Fruit fly (Drosophila melanogaster) whole organism, embryonic: ENCODE data around the gene CG33269.

Experiments used
- Atf-2 ChIP-seq: fragments of 200-800 bp; sonication (Bioruptor generic); optimal IDR thresholded peaks from 2 replicates; lab custom pipeline; 2016; ENCODE audit warnings: missing biosample characterization, missing genetic modification characterization
- B-H1 ChIP-seq: fragments of 200-800 bp; sonication (Bioruptor generic); IDR thresholded peaks from 3 replicates; pipeline ENCODE4 v1.3.6; 2022; ENCODE audit warnings: missing biosample characterization, missing genetic modification characterization
- CG10366 ChIP-seq: fragments of 200-800 bp; sonication (Bioruptor generic); IDR thresholded peaks from 2 replicates; pipeline ENCODE4 v1.3.6; 2022; ENCODE audit warnings: missing biosample characterization, missing genetic modification characterization
- CG11695 ChIP-seq: fragments of 200-800 bp; sonication (Bioruptor generic); IDR thresholded peaks from 3 replicates; pipeline ENCODE4 v1.3.6; 2022; ENCODE audit warnings: missing biosample characterization, missing genetic modification characterization
- CG11696 ChIP-seq: fragments of 200-800 bp; sonication (Bioruptor generic); IDR thresholded peaks from 2 replicates; pipeline ENCODE4 v1.3.6; 2022; ENCODE audit warnings: missing biosample characterization, missing genetic modification characterization
- CG15011 ChIP-seq: fragments of 200-800 bp; sonication (Bioruptor generic); optimal IDR thresholded peaks from 3 replicates; lab custom pipeline; 2018; ENCODE audit warnings: missing biosample characterization, mild to moderate bottlenecking, missing genetic modification characterization
- CG15269 ChIP-seq: fragments of 200-800 bp; sonication (Bioruptor generic); optimal IDR thresholded peaks from 2 replicates; lab custom pipeline; 2018; ENCODE audit warnings: missing biosample characterization, mild to moderate bottlenecking, missing genetic modification characterization, moderate library complexity
- CG17802 ChIP-seq: fragments of 200-800 bp; sonication (Bioruptor generic); optimal IDR thresholded peaks from 2 replicates; lab custom pipeline; 2018; ENCODE audit warnings: missing biosample characterization, mild to moderate bottlenecking, missing genetic modification characterization, moderate library complexity
- CG3065 ChIP-seq: fragments of 200-800 bp; sonication (Bioruptor generic); optimal IDR thresholded peaks from 2 replicates; lab custom pipeline; 2016; ENCODE audit warnings: missing biosample characterization, missing genetic modification characterization
- CG3847 ChIP-seq: fragments of 200-800 bp; sonication (Bioruptor generic); IDR thresholded peaks from 2 replicates; pipeline ENCODE4 v1.3.6; 2022; ENCODE audit warnings: missing biosample characterization, missing genetic modification characterization
- CG6689 ChIP-seq: fragments of 200-800 bp; sonication (Bioruptor generic); IDR thresholded peaks from 2 replicates; pipeline ENCODE4 v1.3.6; 2022; ENCODE audit warnings: missing biosample characterization, missing genetic modification characterization
- Dbx ChIP-seq: fragments of 200-800 bp; sonication (Bioruptor generic); IDR thresholded peaks from 3 replicates; pipeline ENCODE4 v1.3.6; 2022; ENCODE audit warnings: missing biosample characterization, missing genetic modification characterization
- H15 ChIP-seq: fragments of 200-800 bp; sonication (Bioruptor generic); IDR thresholded peaks from 3 replicates; pipeline ENCODE4 v1.3.6; 2022; ENCODE audit warnings: missing biosample characterization, missing genetic modification characterization
- MESR4 ChIP-seq: fragments of 200-800 bp; sonication (Bioruptor generic); optimal IDR thresholded peaks from 2 replicates; lab custom pipeline; 2018; ENCODE audit warnings: missing biosample characterization, mild to moderate bottlenecking, missing genetic modification characterization, moderate library complexity
- Myb ChIP-seq: fragments of 200-800 bp; sonication (Bioruptor generic); optimal IDR thresholded peaks from 2 replicates; lab custom pipeline; 2016; ENCODE audit warnings: missing biosample characterization, missing genetic modification characterization
- Nf-YC ChIP-seq: fragments of 200-800 bp; optimal IDR thresholded peaks from 3 replicates; lab custom pipeline; 2019; ENCODE audit warnings: missing biosample characterization, mild to moderate bottlenecking, missing genetic modification characterization, moderate library complexity
- Oli ChIP-seq: fragments of 200-800 bp; sonication (Bioruptor generic); optimal IDR thresholded peaks from 2 replicates; lab custom pipeline; 2018; ENCODE audit warnings: missing biosample characterization, mild to moderate bottlenecking, missing genetic modification characterization, moderate library complexity
- TFAM ChIP-seq: fragments of 200-800 bp; sonication (Bioruptor generic); optimal IDR thresholded peaks from 2 replicates; lab custom pipeline; 2017; ENCODE audit warnings: missing biosample characterization, missing genetic modification characterization, inconsistent platforms
- Trl ChIP-seq, 3 experiments: fragments of >200 bp in 2 of 3; fragments of 200-800 bp in 1 of 3; sonication (Bioruptor generic) in 1 of 3; optimal IDR thresholded peaks; 2 replicates in 1 of 3; 3 replicates in 2 of 3; lab custom pipeline; 2016 to 2017; ENCODE audit warnings: missing biosample characterization in 1 of 3, missing genetic modification characterization in 1 of 3
- Xrp1 ChIP-seq: fragments of 200-800 bp; sonication (Bioruptor generic); IDR thresholded peaks from 2 replicates; pipeline ENCODE4 v1.3.6; 2022; ENCODE audit warnings: missing biosample characterization, missing genetic modification characterization
- al ChIP-seq: fragments of 200-800 bp; sonication (Bioruptor generic); IDR thresholded peaks from 2 replicates; pipeline ENCODE4 v1.3.6; 2022; ENCODE audit warnings: missing biosample characterization, missing genetic modification characterization
- btn ChIP-seq: fragments of 200-800 bp; sonication (Bioruptor generic); optimal IDR thresholded peaks from 2 replicates; lab custom pipeline; 2016; ENCODE audit warnings: missing biosample characterization, missing genetic modification characterization
- ci ChIP-seq: fragments of 200-800 bp; sonication (Bioruptor generic); IDR thresholded peaks from 3 replicates; pipeline ENCODE4 v1.3.6; 2022; ENCODE audit warnings: missing biosample characterization, missing genetic modification characterization
- dimm ChIP-seq: fragments of 200-800 bp; sonication (Bioruptor generic); IDR thresholded peaks from 2 replicates; pipeline ENCODE4 v1.3.6; 2022; ENCODE audit warnings: missing biosample characterization, missing genetic modification characterization
- disco-r ChIP-seq: fragments of 200-800 bp; sonication (Bioruptor generic); optimal IDR thresholded peaks from 2 replicates; lab custom pipeline; 2016; ENCODE audit warnings: missing biosample characterization, missing genetic modification characterization
- fd102C ChIP-seq: fragments of 200-800 bp; sonication (Bioruptor generic); optimal IDR thresholded peaks from 2 replicates; lab custom pipeline; 2018; ENCODE audit warnings: missing biosample characterization, mild to moderate bottlenecking, missing genetic modification characterization, moderate library complexity
- ftz-f1 ChIP-seq: fragments of 200-800 bp; sonication (Bioruptor generic); optimal IDR thresholded peaks from 2 replicates; lab custom pipeline; 2016; ENCODE audit warnings: missing biosample characterization, missing genetic modification characterization
- gcm ChIP-seq: fragments of 200-800 bp; sonication (Bioruptor generic); optimal IDR thresholded peaks from 2 replicates; lab custom pipeline; 2019; ENCODE audit warnings: missing biosample characterization, mild to moderate bottlenecking, missing genetic modification characterization, moderate library complexity
- grau ChIP-seq: fragments of 200-800 bp; optimal IDR thresholded peaks from 3 replicates; lab custom pipeline; 2019; ENCODE audit warnings: missing biosample characterization, mild to moderate bottlenecking, missing genetic modification characterization, moderate library complexity
- gsb-n ChIP-seq: fragments of 200-800 bp; sonication (Bioruptor generic); optimal IDR thresholded peaks from 3 replicates; lab custom pipeline; 2018; ENCODE audit warnings: missing biosample characterization, mild to moderate bottlenecking, missing genetic modification characterization
- hb ChIP-seq: fragments of 200-800 bp; sonication (Bioruptor generic); IDR thresholded peaks from 3 replicates; pipeline ENCODE4 v1.3.6; 2022; ENCODE audit warnings: missing biosample characterization, missing genetic modification characterization; ENCODE audit not compliant: partially characterized antibody
- hkb ChIP-seq, 2 experiments: fragments of 200-800 bp in 1 of 2; fragments of >200 bp in 1 of 2; sonication (Bioruptor generic) in 1 of 2; IDR thresholded peaks in 1 of 2; optimal IDR thresholded peaks in 1 of 2; 2 replicates each; pipeline versions ENCODE4 v1.3.6 to Lab custom; 2017 to 2022; ENCODE audit warnings: missing biosample characterization in 1 of 2, missing genetic modification characterization in 1 of 2
- klu ChIP-seq: fragments of 200-800 bp; sonication (Bioruptor generic); IDR thresholded peaks from 2 replicates; pipeline ENCODE4 v1.3.6; 2022; ENCODE audit warnings: missing biosample characterization, missing genetic modification characterization
- lab ChIP-seq: fragments of 200-800 bp; sonication (Bioruptor generic); optimal IDR thresholded peaks from 3 replicates; lab custom pipeline; 2017; ENCODE audit warnings: missing biosample characterization, missing genetic modification characterization, mild to moderate bottlenecking, moderate library complexity, missing genetic modification reagents
- luna ChIP-seq: fragments of 200-800 bp; sonication (Bioruptor generic); optimal IDR thresholded peaks from 2 replicates; lab custom pipeline; 2016; ENCODE audit warnings: missing biosample characterization, missing genetic modification characterization
- maf-S ChIP-seq: fragments of 200-800 bp; sonication (Bioruptor generic); optimal IDR thresholded peaks from 2 replicates; lab custom pipeline; 2016; ENCODE audit warnings: missing biosample characterization, missing genetic modification characterization
- mirr ChIP-seq: fragments of 200-800 bp; sonication (Bioruptor generic); optimal IDR thresholded peaks from 3 replicates; lab custom pipeline; 2018; ENCODE audit warnings: missing biosample characterization, mild to moderate bottlenecking, missing genetic modification characterization
- oc ChIP-seq: fragments of 200-800 bp; sonication (Bioruptor generic); optimal IDR thresholded peaks from 2 replicates; lab custom pipeline; 2018; ENCODE audit warnings: missing biosample characterization, mild to moderate bottlenecking, missing genetic modification characterization, moderate library complexity
- onecut ChIP-seq: fragments of 200-800 bp; sonication (Bioruptor generic); IDR thresholded peaks from 2 replicates; pipeline ENCODE4 v1.3.6; 2022; ENCODE audit warnings: missing biosample characterization, missing genetic modification characterization
- pfk ChIP-seq: fragments of 200-800 bp; sonication (Bioruptor generic); optimal IDR thresholded peaks from 2 replicates; lab custom pipeline; 2018; ENCODE audit warnings: missing biosample characterization, mild to moderate bottlenecking, missing genetic modification characterization, moderate library complexity
- run ChIP-seq: fragments of 200-800 bp; sonication (Bioruptor generic); optimal IDR thresholded peaks from 3 replicates; lab custom pipeline; 2018; ENCODE audit warnings: missing biosample characterization, mild to moderate bottlenecking, missing genetic modification characterization
- scrt ChIP-seq: fragments of 200-800 bp; sonication (Bioruptor generic); optimal IDR thresholded peaks from 2 replicates; lab custom pipeline; 2018; ENCODE audit warnings: missing biosample characterization, mild to moderate bottlenecking, missing genetic modification characterization, moderate library complexity
- shn ChIP-seq: fragments of 200-800 bp; sonication (Bioruptor generic); optimal IDR thresholded peaks from 3 replicates; lab custom pipeline; 2016; ENCODE audit warnings: missing biosample characterization, missing genetic modification characterization
- sisA ChIP-seq: fragments of 200-800 bp; sonication (Bioruptor generic); IDR thresholded peaks from 2 replicates; pipeline ENCODE4 v1.3.6; 2022; ENCODE audit warnings: missing biosample characterization, missing genetic modification characterization
- tna ChIP-seq: fragments of 200-800 bp; sonication (Bioruptor generic); IDR thresholded peaks from 2 replicates; pipeline ENCODE4 v1.3.6; 2022; ENCODE audit warnings: missing biosample characterization, missing genetic modification characterization; ENCODE audit not compliant: partially characterized antibody
- trem ChIP-seq: fragments of 200-800 bp; optimal IDR thresholded peaks from 3 replicates; lab custom pipeline; 2019; ENCODE audit warnings: missing biosample characterization, mild to moderate bottlenecking, missing genetic modification characterization, moderate library complexity
- tup ChIP-seq: fragments of 200-800 bp; sonication (Bioruptor generic); optimal IDR thresholded peaks from 2 replicates; lab custom pipeline; 2016; ENCODE audit warnings: missing biosample characterization, mild to moderate bottlenecking, missing genetic modification characterization, moderate library complexity

Gene CG33269

dm6 chr3L:11587720-11588580 is 6.0 kb upstream of the CG33269 start, which contains the start of gene rt (continued):
- TF ChIP-seq H15 (GFP tag; lab: Robert Waterston, UW) (no peak), al (GFP tag; lab: Robert Waterston, UW) (peak; percentile 38; the same call in 1 of the 2 replicates), shn (no peak), sisA (GFP tag; lab: Robert Waterston, UW) (peak; percentile 63), btn (GFP tag; lab: Kevin White, UChicago) (no peak), Atf-2 (GFP tag; lab: Kevin White, UChicago) (peak; percentile 16), tup (GFP tag; lab: Kevin White, UChicago) (no peak), CG11695 (peak; percentile 48; the same call in 1 of the 3 replicates), Nf-YC (peak; percentile 21), Xrp1 (GFP tag; lab: Robert Waterston, UW) (peak; percentile 75), Myb (GFP tag; lab: Kevin White, UChicago) (no peak), hkb (optimal IDR thresholded peaks at IDR 0.05; lab: Kevin White, UChicago) (no peak), hkb (GFP tag; IDR thresholded peaks at IDR 0.05; lab: Robert Waterston, UW) (peak; percentile 70), oc (tag; lab: Kevin White, UChicago) (no peak), CG6689 (GFP tag; lab: Robert Waterston, UW) (no peak; the same call in 1 of the 2 replicates), pfk (GFP tag; lab: Kevin White, UChicago) (no peak), gcm (GFP tag; lab: Kevin White, UChicago) (peak; percentile 68), onecut (peak; percentile 46), CG11696 (GFP tag; lab: Robert Waterston, UW) (no peak), CG15269 (tag; lab: Kevin White, UChicago) (peak; percentile 48), tna (no peak)

dm6 chr3L:11586794-11587462 is 4.9 kb upstream of the CG33269 start:
- TF ChIP-seq Oli (no peak), lab (GFP tag; lab: Kevin White, UChicago) (no peak), Dbx (GFP tag; lab: Robert Waterston, UW) (no peak), MESR4 (no peak), CG15011 (GFP tag; lab: Kevin White, UChicago) (no peak), CG3065 (GFP tag; lab: Kevin White, UChicago) (no peak), luna (GFP tag; lab: Kevin White, UChicago) (no peak), CG6689 (GFP tag; lab: Robert Waterston, UW) (no peak), trem (tag; lab: Kevin White, UChicago) (no peak), hb (GFP tag; lab: Robert Waterston, UW) (no peak), klu (GFP tag; lab: Robert Waterston, UW) (no peak), TFAM (no peak), grau (tag; lab: Kevin White, UChicago) (no peak), gsb-n (tag; lab: Kevin White, UChicago) (no peak), run (no peak), CG17802 (tag; lab: Kevin White, UChicago) (no peak), fd102C (GFP tag; lab: Kevin White, UChicago) (no peak), ftz-f1 (peak; percentile 84), ci (GFP tag; lab: Robert Waterston, UW) (no peak), CG3847 (0 out of 2 replicates have a peak, but pooled peaks have one; percentile 9), disco-r (GFP tag; lab: Kevin White, UChicago) (no peak), mirr (no peak), dimm (GFP tag; lab: Robert Waterston, UW) (0 out of 2 replicates have a peak, but pooled peaks have one; percentile 16), scrt (GFP tag; lab: Kevin White, UChicago) (no peak), Trl (optimal IDR thresholded peaks at IDR 0.05; lab: Kevin White, UChicago) (peak; percentile 39 to 55), Trl (GFP tag; optimal IDR thresholded peaks at IDR 0.05; lab: Kevin White, UChicago) (no peak), B-H1 (no peak; the same call in 2 of the 3 replicates), CG10366 (GFP tag; lab: Robert Waterston, UW) (no peak), maf-S (no peak)
